Worm (Caenorhabditis elegans): Measurements from ENCODE around the gene npr-19.
A peak's percentile ranks its signal among the peaks of the same experiment; 100 is the strongest.

The npr-19 gene

DNA sequence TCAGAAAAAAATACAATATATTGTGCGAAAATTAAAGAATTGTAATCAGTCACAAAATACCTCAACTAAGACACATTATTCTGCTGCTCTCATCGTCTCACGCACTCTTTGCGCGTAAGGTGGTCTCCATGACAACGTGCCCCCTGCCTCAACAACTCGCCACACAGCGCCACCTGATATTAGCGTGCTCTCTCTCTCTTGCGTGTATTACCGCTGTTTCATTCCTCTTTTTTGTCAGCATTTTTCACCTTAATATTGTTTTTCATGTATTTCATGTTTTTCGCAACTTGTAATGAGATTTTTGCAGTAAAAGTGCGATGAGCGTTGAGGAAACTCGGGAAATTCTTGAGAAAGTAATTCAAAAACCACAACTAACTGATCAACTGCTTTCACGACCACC lies 28.0 kb upstream of the npr-19 start, which contains the start of gene dyf-11:
Gene dyf-11, plus strand, starts transcription at position 301 of the 400 bp plus-strand sequence.
- peak; percentile 2 for TF ChIP-seq ceh-14 (tag; optimal IDR thresholded peaks at IDR 0.05)
- no peak for TF ChIP-seq T23F11.4 (GFP tag; optimal IDR thresholded peaks at IDR 0.05)

- TF ChIP-seq hlh-13 (GFP tag; optimal IDR thresholded peaks at IDR 0.05) (no peak), nfya-1 (tag; optimal IDR thresholded peaks at IDR 0.05) (peak; percentile 38), gmeb-2 (tag; optimal IDR thresholded peaks at IDR 0.05) (no peak), unc-42 (tag; optimal IDR thresholded peaks at IDR 0.05) (peak; percentile 42), ceh-19 (GFP tag; optimal IDR thresholded peaks at IDR 0.05) (peak; percentile 9), lin-11 (tag; optimal IDR thresholded peaks at IDR 0.05) (no peak), ceh-48 (tag; optimal IDR thresholded peaks at IDR 0.05) (peak; percentile 40), unc-86 (tag; optimal IDR thresholded peaks at IDR 0.05) (peak; percentile 60), pat-9 (tag; optimal IDR thresholded peaks at IDR 0.05) (no peak), sox-4 (tag; optimal IDR thresholded peaks at IDR 0.05) (peak; percentile 20), ceh-9 (tag; optimal IDR thresholded peaks at IDR 0.05) (no peak), ceh-31 (tag; optimal IDR thresholded peaks at IDR 0.05) (peak; percentile 9), ama-1 (optimal IDR thresholded peaks at IDR 0.05) (no peak)
Observed at ce11 chrX:760579-760978, 25.1 kb upstream of the npr-19 start.

ce11 chrX:759634-760033 lies 24.2 kb upstream of the npr-19 start, which contains the start of gene aex-3:
TSS of gene aex-3 (minus strand) at chrX:759734.
- no peak for TF ChIP-seq unc-3 (GFP tag; conservative IDR thresholded peaks at IDR 0.05)
- no peak for TF ChIP-seq unc-3 (tag; optimal IDR thresholded peaks at IDR 0.05)
- TF ChIP-seq lin-11 (tag; optimal IDR thresholded peaks at IDR 0.05): no peak
- no peak for TF ChIP-seq nhr-11 (tag; optimal IDR thresholded peaks at IDR 0.05)
- no peak for TF ChIP-seq madf-2 (tag; optimal IDR thresholded peaks at IDR 0.05)

DNA sequence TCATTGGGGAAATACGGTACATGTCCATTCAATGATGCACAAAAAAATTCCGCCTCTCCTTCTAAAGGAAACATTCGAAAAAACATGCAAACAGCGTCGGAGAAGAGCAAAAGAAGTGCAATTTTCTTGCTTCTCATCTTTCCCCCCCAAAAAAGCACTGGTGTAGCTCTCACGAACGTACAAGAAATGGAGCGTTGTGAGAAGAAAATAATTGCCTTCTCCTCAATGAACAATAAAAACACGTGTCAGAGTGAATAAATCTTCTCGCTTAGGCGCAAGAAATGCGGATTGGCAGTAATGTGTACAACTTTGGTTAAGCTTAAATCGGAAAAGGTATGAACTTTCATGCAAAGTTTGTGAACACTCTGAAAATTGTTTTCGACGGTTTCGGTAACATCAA lies 12.8 kb upstream of the npr-19 start:
- TF ChIP-seq ceh-19 (GFP tag; optimal IDR thresholded peaks at IDR 0.05) (no peak), pat-9 (tag; optimal IDR thresholded peaks at IDR 0.05) (no peak), fkh-10 (GFP tag; optimal IDR thresholded peaks at IDR 0.05) (no peak), rnt-1 (tag; optimal IDR thresholded peaks at IDR 0.05) (no peak), pha-2 (tag; optimal IDR thresholded peaks at IDR 0.05) (no peak), pqm-1 (tag; optimal IDR thresholded peaks at IDR 0.05) (no peak), odd-2 (tag; optimal IDR thresholded peaks at IDR 0.05) (no peak), lim-6 (tag; optimal IDR thresholded peaks at IDR 0.05) (no peak), ceh-31 (tag; optimal IDR thresholded peaks at IDR 0.05) (no peak), lin-11 (tag; optimal IDR thresholded peaks at IDR 0.05) (no peak), sdc-2 (tag; optimal IDR thresholded peaks at IDR 0.05) (no peak), ceh-18 (tag; optimal IDR thresholded peaks at IDR 0.05) (no peak), ttx-3 (tag; optimal IDR thresholded peaks at IDR 0.05) (no peak), T23F11.4 (GFP tag; optimal IDR thresholded peaks at IDR 0.05) (no peak), ceh-48 (tag; optimal IDR thresholded peaks at IDR 0.05) (no peak), pros-1 (tag; optimal IDR thresholded peaks at IDR 0.05) (no peak), ref-2 (tag; optimal IDR thresholded peaks at IDR 0.05) (no peak)

DNA sequence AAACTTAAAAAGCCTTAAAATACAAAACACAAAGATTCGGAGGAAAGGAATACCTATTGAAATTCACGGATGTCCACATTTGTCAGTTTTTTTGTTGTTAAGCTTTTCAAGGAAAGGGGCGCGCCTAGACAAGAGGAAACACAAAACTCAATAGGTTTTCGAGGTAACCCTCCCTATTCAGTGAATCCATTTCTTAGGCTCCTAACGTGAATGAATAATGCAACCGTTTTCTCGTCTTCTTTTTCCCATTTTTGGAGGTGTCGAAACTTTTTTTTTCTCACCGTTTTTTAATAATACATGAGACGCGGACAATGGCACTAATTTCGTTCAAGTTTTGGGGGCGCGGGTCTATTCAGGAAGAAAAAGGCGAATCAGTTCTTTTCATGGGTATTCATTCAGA lies 1.5 kb upstream of the npr-19 start:
- TF ChIP-seq hlh-15 (tag; optimal IDR thresholded peaks at IDR 0.05): no peak
- TF ChIP-seq ceh-31 (tag; optimal IDR thresholded peaks at IDR 0.05): peak; percentile 51

DNA sequence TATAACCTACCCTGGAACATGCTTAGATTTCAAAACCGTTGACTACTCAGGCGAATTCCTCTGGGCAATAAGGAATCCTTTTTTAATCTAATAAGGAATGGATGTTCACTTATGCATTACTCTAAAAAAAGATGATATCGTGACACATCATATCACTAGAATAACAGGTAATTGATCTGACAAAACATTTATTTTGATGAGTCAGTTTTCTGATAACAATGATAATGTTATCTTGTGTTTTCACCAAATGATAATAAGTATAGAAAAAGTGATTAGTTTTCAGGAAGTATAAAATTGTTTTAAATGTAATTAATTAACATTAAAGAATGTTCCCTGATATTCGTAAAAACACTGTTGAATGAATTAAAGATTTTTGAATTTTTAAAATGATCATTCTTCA lies 6.4 kb downstream of the npr-19 start:
- TF ChIP-seq nfya-1 (tag; optimal IDR thresholded peaks at IDR 0.05): no peak
- peak; percentile 94 for TF ChIP-seq elt-2 (tag; optimal IDR thresholded peaks at IDR 0.05)
- TF ChIP-seq ceh-45 (GFP tag; IDR thresholded peaks at IDR 0.05): no peak
- TF ChIP-seq pha-2 (tag; optimal IDR thresholded peaks at IDR 0.05): no peak
- TF ChIP-seq nhr-11 (tag; optimal IDR thresholded peaks at IDR 0.05): no peak
- no peak for TF ChIP-seq elt-4 (tag; optimal IDR thresholded peaks at IDR 0.05)

All from whole organism, late embryonic.